Worm (Caenorhabditis elegans): ENCODE measurements around the gene tre-3.
A peak's percentile ranks its signal among the peaks of the same experiment; 100 is the strongest.

tre-3 gene

DNA sequence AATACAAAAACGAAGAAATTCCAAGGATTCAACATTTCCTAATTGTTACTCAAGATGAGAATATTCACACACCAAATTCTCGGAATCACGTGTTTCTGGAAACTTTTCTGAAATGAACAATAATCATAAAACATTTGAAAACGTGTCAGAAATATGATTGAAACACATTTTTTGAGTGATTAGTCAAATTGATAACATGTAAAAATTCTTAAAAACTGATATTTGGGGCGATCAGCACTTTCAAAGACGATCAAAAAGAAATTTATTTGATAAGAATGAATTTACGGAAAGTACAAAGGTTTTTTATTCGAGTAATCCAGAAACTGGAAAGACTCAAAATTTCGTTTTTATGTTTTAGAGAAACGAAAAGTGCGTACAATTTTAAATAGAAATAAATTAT lies at the start of gene tre-3:
TSS of gene tre-3 (minus strand) at position 107 of the 400 bp plus-strand sequence.
- TF ChIP-seq ceh-16 (tag; optimal IDR thresholded peaks at IDR 0.05) = no peak
- TF ChIP-seq elt-2 (tag; optimal IDR thresholded peaks at IDR 0.05) = peak; percentile 59
- no peak for TF ChIP-seq snpc-4 (tag; optimal IDR thresholded peaks at IDR 0.05)
- no peak for TF ChIP-seq ceh-9 (tag; optimal IDR thresholded peaks at IDR 0.05)
- no peak for TF ChIP-seq nhr-237 (tag; optimal IDR thresholded peaks at IDR 0.05)
- peak; percentile 53 for TF ChIP-seq pqm-1 (tag; optimal IDR thresholded peaks at IDR 0.05)

- TF ChIP-seq fkh-10 (GFP tag; optimal IDR thresholded peaks at IDR 0.05) (peak; percentile 86), ceh-9 (tag; optimal IDR thresholded peaks at IDR 0.05) (no peak), lin-39 (tag; optimal IDR thresholded peaks at IDR 0.05) (no peak), jun-1 (tag; optimal IDR thresholded peaks at IDR 0.05) (peak; percentile 72), ceh-16 (tag; optimal IDR thresholded peaks at IDR 0.05) (no peak), nhr-23 (tag; optimal IDR thresholded peaks at IDR 0.05) (peak; percentile 84), lin-15B (tag; optimal IDR thresholded peaks at IDR 0.05) (peak; percentile 83), ZK546.5 (tag; optimal IDR thresholded peaks at IDR 0.05) (no peak), fos-1 (tag; optimal IDR thresholded peaks at IDR 0.05) (no peak), nhr-25 (tag; optimal IDR thresholded peaks at IDR 0.05) (peak; percentile 49), R02D3.7 (tag; optimal IDR thresholded peaks at IDR 0.05) (peak; percentile 97), mml-1 (tag; optimal IDR thresholded peaks at IDR 0.05) (no peak), ceh-82 (tag; optimal IDR thresholded peaks at IDR 0.05) (peak; percentile 34), nhr-67 (tag; optimal IDR thresholded peaks at IDR 0.05) (no peak), nhr-28 (tag; optimal IDR thresholded peaks at IDR 0.05) (no peak), elt-1 (tag; optimal IDR thresholded peaks at IDR 0.05) (peak; percentile 36), skn-1 (tag; optimal IDR thresholded peaks at IDR 0.05) (peak; percentile 20), nhr-12 (tag; optimal IDR thresholded peaks at IDR 0.05) (no peak), elt-3 (tag; optimal IDR thresholded peaks at IDR 0.05) (no peak), egl-5 (tag; optimal IDR thresholded peaks at IDR 0.05) (peak; percentile 10), zag-1 (tag; optimal IDR thresholded peaks at IDR 0.05) (no peak), tbx-2 (tag; optimal IDR thresholded peaks at IDR 0.05) (peak; percentile 84), elt-2 (tag; optimal IDR thresholded peaks at IDR 0.05) (peak; percentile 61), aly-2 (tag; optimal IDR thresholded peaks at IDR 0.05) (peak; percentile 7), unc-62 (GFP tag; optimal IDR thresholded peaks at IDR 0.05) (no peak), hmg-11 (tag; optimal IDR thresholded peaks at IDR 0.05) (peak; percentile 83), egl-27 (tag; optimal IDR thresholded peaks at IDR 0.05) (no peak), ztf-4 (tag; optimal IDR thresholded peaks at IDR 0.05) (no peak), nhr-43 (tag; optimal IDR thresholded peaks at IDR 0.05; ENCODE audit: poor library complexity, severe bottlenecking) (peak; percentile 82), nhr-237 (tag; optimal IDR thresholded peaks at IDR 0.05) (no peak), unc-39 (tag; optimal IDR thresholded peaks at IDR 0.05) (no peak), eor-1 (tag; optimal IDR thresholded peaks at IDR 0.05) (no peak), nhr-11 (tag; optimal IDR thresholded peaks at IDR 0.05) (peak; percentile 14), lsy-12 (tag; optimal IDR thresholded peaks at IDR 0.05) (peak; percentile 95), nhr-76 (tag; optimal IDR thresholded peaks at IDR 0.05) (no peak), fkh-2 (tag; optimal IDR thresholded peaks at IDR 0.05) (no peak), mdl-1 (tag; optimal IDR thresholded peaks at IDR 0.05) (no peak), daf-12 (tag; optimal IDR thresholded peaks at IDR 0.05) (no peak), pha-4 (tag; optimal IDR thresholded peaks at IDR 0.05) (peak; percentile 88), ceh-28 (tag; optimal IDR thresholded peaks at IDR 0.05) (peak; percentile 86), ama-1 (optimal IDR thresholded peaks at IDR 0.05) (no peak), nfya-1 (tag; optimal IDR thresholded peaks at IDR 0.05; ENCODE audit: insufficient read depth) (peak; percentile 94), snpc-4 (tag; optimal IDR thresholded peaks at IDR 0.05) (peak; percentile 89), ztf-11 (tag; optimal IDR thresholded peaks at IDR 0.05) (no peak), pqm-1 (tag; optimal IDR thresholded peaks at IDR 0.05) (peak; percentile 53), nhr-77 (tag; optimal IDR thresholded peaks at IDR 0.05) (no peak), sea-2 (GFP tag; optimal IDR thresholded peaks at IDR 0.05) (no peak)
Observed at ce11 chrV:11764373-11764954, 48.8 kb upstream of the tre-3 start, which contains the start of the genes F55A11.1 and syx-5. Gene F55A11.1 (minus strand): TSS chrV:11764385. Gene syx-5 (plus strand): TSS chrV:11764904.
